Fruit fly (Drosophila melanogaster): ENCODE measurements around the gene CG1847.

The CG1847 gene

dm6 chrX:11823003-11823402 is 46.0 kb upstream of the CG1847 start (continued):
- TF ChIP-seq CG32006 (GFP tag; optimal IDR thresholded peaks at IDR 0.05), result peak; percentile 55
- TF ChIP-seq vri (GFP tag; optimal IDR thresholded peaks at IDR 0.05), result peak; percentile 58
- peak; percentile 72 for TF ChIP-seq CG8119 (GFP tag; IDR thresholded peaks at IDR 0.05)
- TF ChIP-seq fd85E (GFP tag; optimal IDR thresholded peaks at IDR 0.05), result peak; percentile 1
- TF ChIP-seq acj6 (GFP tag; optimal IDR thresholded peaks at IDR 0.05), result no peak
- no peak for TF ChIP-seq OdsH (GFP tag; optimal IDR thresholded peaks at IDR 0.05)
- no peak for TF ChIP-seq CG1621 (tag; optimal IDR thresholded peaks at IDR 0.05)
- no peak for TF ChIP-seq Gug (GFP tag; IDR thresholded peaks at IDR 0.05)
- no peak for TF ChIP-seq CG4318 (GFP tag; optimal IDR thresholded peaks at IDR 0.05)
- no peak for TF ChIP-seq Eip75B (GFP tag; optimal IDR thresholded peaks at IDR 0.05)
- no peak for TF ChIP-seq Sox102F (GFP tag; optimal IDR thresholded peaks at IDR 0.05)
- TF ChIP-seq CG34406 (GFP tag; optimal IDR thresholded peaks at IDR 0.05), result no peak
- no peak for TF ChIP-seq Smox (GFP tag; optimal IDR thresholded peaks at IDR 0.05)
- peak; percentile 11 for TF ChIP-seq Lpt (GFP tag; optimal IDR thresholded peaks at IDR 0.05)
- no peak for TF ChIP-seq CG16779 (tag; optimal IDR thresholded peaks at IDR 0.05)

- TF ChIP-seq spab (GFP tag; optimal IDR thresholded peaks at IDR 0.05) (no peak), CG11294 (GFP tag; IDR thresholded peaks at IDR 0.05) (no peak), CG15336 (GFP tag; IDR thresholded peaks at IDR 0.05) (no peak), Sox102F (GFP tag; optimal IDR thresholded peaks at IDR 0.05) (no peak), CG3032 (tag; optimal IDR thresholded peaks at IDR 0.05) (no peak), CG32006 (GFP tag; optimal IDR thresholded peaks at IDR 0.05) (no peak), CG6808 (GFP tag; optimal IDR thresholded peaks at IDR 0.05) (no peak), cyc (GFP tag; optimal IDR thresholded peaks at IDR 0.05) (no peak), CG10669 (GFP tag; optimal IDR thresholded peaks at IDR 0.05) (no peak), Ets21C (GFP tag; optimal IDR thresholded peaks at IDR 0.05) (no peak), Blimp-1 (GFP tag; optimal IDR thresholded peaks at IDR 0.05) (no peak), CG8632 (GFP tag; optimal IDR thresholded peaks at IDR 0.05) (no peak), eg (GFP tag; IDR thresholded peaks at IDR 0.05) (no peak), Ets96B (tag; optimal IDR thresholded peaks at IDR 0.05) (no peak), fd85E (GFP tag; optimal IDR thresholded peaks at IDR 0.05) (no peak), CG8319 (GFP tag; optimal IDR thresholded peaks at IDR 0.05) (no peak), CG34406 (GFP tag; optimal IDR thresholded peaks at IDR 0.05) (no peak), Gug (GFP tag; IDR thresholded peaks at IDR 0.05) (no peak)
Observed at dm6 chrX:11828336-11829007, 40.5 kb upstream of the CG1847 start.

dm6 chrX:11837926-11838325 is 31.0 kb upstream of the CG1847 start, which contains the start of gene CG15741:
Gene CG15741, minus strand, starts transcription at chrX:11838026.
- TF ChIP-seq CG8632 (GFP tag; optimal IDR thresholded peaks at IDR 0.05) (no peak), CG10669 (GFP tag; optimal IDR thresholded peaks at IDR 0.05) (no peak), Eip75B (GFP tag; optimal IDR thresholded peaks at IDR 0.05) (no peak), cyc (GFP tag; optimal IDR thresholded peaks at IDR 0.05) (no peak), Ets96B (tag; optimal IDR thresholded peaks at IDR 0.05) (no peak), CG6854 (GFP tag; optimal IDR thresholded peaks at IDR 0.05) (no peak), OdsH (GFP tag; optimal IDR thresholded peaks at IDR 0.05) (no peak), Blimp-1 (GFP tag; optimal IDR thresholded peaks at IDR 0.05) (no peak)

- no peak for TF ChIP-seq CG11294 (GFP tag; IDR thresholded peaks at IDR 0.05)
- TF ChIP-seq CG6854 (GFP tag; optimal IDR thresholded peaks at IDR 0.05), result no peak
- TF ChIP-seq CG10631 (GFP tag; optimal IDR thresholded peaks at IDR 0.05), result no peak
- no peak for TF ChIP-seq CG11762 (GFP tag; optimal IDR thresholded peaks at IDR 0.05; ENCODE audit: insufficient read depth)
- TF ChIP-seq OdsH (GFP tag; optimal IDR thresholded peaks at IDR 0.05), result no peak
- no peak for TF ChIP-seq Hr38 (GFP tag; optimal IDR thresholded peaks at IDR 0.05)
- TF ChIP-seq Smox (GFP tag; optimal IDR thresholded peaks at IDR 0.05), result no peak
- TF ChIP-seq vri (GFP tag; optimal IDR thresholded peaks at IDR 0.05), result no peak
- TF ChIP-seq CG9139 (GFP tag; optimal IDR thresholded peaks at IDR 0.05), result no peak
- TF ChIP-seq Eip75B (GFP tag; optimal IDR thresholded peaks at IDR 0.05), result no peak
- no peak for TF ChIP-seq CG31627 (GFP tag; optimal IDR thresholded peaks at IDR 0.05)
- no peak for TF ChIP-seq CG15336 (GFP tag; IDR thresholded peaks at IDR 0.05)
- no peak for TF ChIP-seq CG6808 (GFP tag; optimal IDR thresholded peaks at IDR 0.05)
- TF ChIP-seq Blimp-1 (GFP tag; optimal IDR thresholded peaks at IDR 0.05), result no peak
- TF ChIP-seq CG3919 (GFP tag; optimal IDR thresholded peaks at IDR 0.05), result no peak
- no peak for TF ChIP-seq Lpt (GFP tag; optimal IDR thresholded peaks at IDR 0.05)
- no peak for TF ChIP-seq CG6163 (GFP tag; IDR thresholded peaks at IDR 0.05)
- TF ChIP-seq fd85E (GFP tag; optimal IDR thresholded peaks at IDR 0.05), result no peak
Observed at dm6 chrX:11839308-11839707, 29.7 kb upstream of the CG1847 start, which contains the start of gene Cyp28c1. Gene Cyp28c1, plus strand, starts transcription at chrX:11839608.
